Worm (Caenorhabditis elegans): ENCODE data around the gene F39E9.6.

DNA sequence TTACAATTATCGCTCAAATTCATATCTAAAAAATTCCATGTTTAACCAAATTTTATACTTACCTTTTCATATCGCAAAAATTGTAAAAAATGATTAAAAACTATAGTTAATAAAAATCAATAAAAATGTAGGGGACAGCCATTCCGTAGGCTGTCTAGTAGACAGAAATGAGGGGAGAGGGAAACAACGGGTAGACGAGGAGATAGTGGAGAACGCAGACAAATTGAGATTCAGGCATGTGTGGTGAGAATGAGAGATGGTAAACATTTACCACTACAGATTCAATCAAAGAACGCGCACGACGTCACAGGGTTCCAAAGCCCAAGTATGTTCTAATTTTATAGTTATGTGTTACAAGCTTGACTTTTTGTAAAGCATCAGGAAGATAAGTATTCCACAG lies 9.8 kb downstream of the F39E9.6 start:
- TF ChIP-seq lin-39 (tag; optimal IDR thresholded peaks at IDR 0.05), result no peak
- no peak for TF ChIP-seq unc-39 (tag; optimal IDR thresholded peaks at IDR 0.05)

All from whole organism, L2 larva.